Fruit fly (Drosophila melanogaster) whole organism, embryonic: ENCODE data around the gene unk.
A peak's percentile ranks its signal among the peaks of the same experiment; 100 is the strongest.

ENCODE experiments used
- ATbp ChIP-seq: fragments of 200-800 bp; sonication (Bioruptor generic); optimal IDR thresholded peaks from 2 replicates; lab custom pipeline; 2017; ENCODE audit warnings: missing biosample characterization, mild to moderate bottlenecking, missing genetic modification characterization, missing genetic modification reagents
- Bdp1 ChIP-seq: fragments of 200-800 bp; sonication (Bioruptor generic); optimal IDR thresholded peaks from 3 replicates; lab custom pipeline; 2016; ENCODE audit warnings: missing biosample characterization, missing genetic modification characterization
- CG10274 ChIP-seq: fragments of 200-800 bp; sonication (Bioruptor generic); optimal IDR thresholded peaks from 3 replicates; lab custom pipeline; 2017; ENCODE audit warnings: missing biosample characterization, mild to moderate bottlenecking, missing genetic modification characterization
- CG10321 ChIP-seq: fragments of 200-800 bp; sonication (Bioruptor generic); IDR thresholded peaks from 2 replicates; pipeline ENCODE4 v1.3.6; 2022; ENCODE audit warnings: missing biosample characterization, missing genetic modification characterization
- CG10431 ChIP-seq: fragments of 200-800 bp; sonication (Bioruptor generic); optimal IDR thresholded peaks from 3 replicates; lab custom pipeline; 2018; ENCODE audit warnings: missing biosample characterization, mild to moderate bottlenecking, missing genetic modification characterization
- CG11093 ChIP-seq: fragments of 200-800 bp; sonication (Bioruptor generic); IDR thresholded peaks from 3 replicates; pipeline ENCODE4 v1.3.6; 2022; ENCODE audit warnings: missing biosample characterization, missing genetic modification characterization
- CG13287 ChIP-seq: fragments of 200-800 bp; sonication (Bioruptor generic); IDR thresholded peaks from 2 replicates; pipeline ENCODE4 v1.3.6; 2022; ENCODE audit warnings: missing biosample characterization, missing genetic modification characterization; ENCODE audit not compliant: partially characterized antibody
- CG13624 ChIP-seq: fragments of 200-800 bp; sonication (Bioruptor generic); optimal IDR thresholded peaks from 2 replicates; lab custom pipeline; 2016; ENCODE audit warnings: missing biosample characterization, missing genetic modification characterization
- CG14965 ChIP-seq: fragments of 200-800 bp; sonication (Bioruptor generic); optimal IDR thresholded peaks from 2 replicates; lab custom pipeline; 2016; ENCODE audit warnings: missing biosample characterization, missing genetic modification characterization, borderline replicate concordance
- CG15073 ChIP-seq: fragments of 200-800 bp; sonication (Bioruptor generic); optimal IDR thresholded peaks from 2 replicates; lab custom pipeline; 2016; ENCODE audit warnings: missing biosample characterization, missing genetic modification characterization
- CG17328 ChIP-seq: fragments of 200-800 bp; sonication (Bioruptor generic); IDR thresholded peaks from 2 replicates; pipeline ENCODE4 v1.3.6; 2022; ENCODE audit warnings: missing biosample characterization, missing genetic modification characterization
- CG2678 ChIP-seq: fragments of 200-800 bp; sonication (Bioruptor generic); optimal IDR thresholded peaks from 3 replicates; lab custom pipeline; 2019; ENCODE audit warnings: missing biosample characterization, mild to moderate bottlenecking, missing genetic modification characterization, moderate library complexity
- CG2712 ChIP-seq: fragments of 200-800 bp; optimal IDR thresholded peaks from 3 replicates; lab custom pipeline; 2019; ENCODE audit warnings: missing biosample characterization, mild to moderate bottlenecking, missing genetic modification characterization, moderate library complexity
- CG2889 ChIP-seq: fragments of 200-800 bp; sonication (Bioruptor generic); IDR thresholded peaks from 3 replicates; pipeline ENCODE4 v1.3.6; 2022; ENCODE audit warnings: missing biosample characterization, missing genetic modification characterization
- CG31388 ChIP-seq: fragments of 200-800 bp; sonication (Bioruptor generic); optimal IDR thresholded peaks from 2 replicates; lab custom pipeline; 2016; ENCODE audit warnings: missing biosample characterization, missing genetic modification characterization
- CG32532 ChIP-seq: fragments of 200-800 bp; sonication (Bioruptor generic); IDR thresholded peaks from 2 replicates; pipeline ENCODE4 v1.3.6; 2022; ENCODE audit warnings: missing biosample characterization, missing genetic modification characterization
- CG34376 ChIP-seq: fragments of 200-800 bp; sonication (Bioruptor generic); optimal IDR thresholded peaks from 2 replicates; lab custom pipeline; 2018; ENCODE audit warnings: missing biosample characterization, mild to moderate bottlenecking, missing genetic modification characterization
- CG4404 ChIP-seq: fragments of 200-800 bp; sonication (Bioruptor generic); IDR thresholded peaks from 2 replicates; pipeline ENCODE4 v1.3.6; 2022; ENCODE audit warnings: missing biosample characterization, missing genetic modification characterization
- CG5245 ChIP-seq: fragments of 200-800 bp; sonication (Bioruptor generic); optimal IDR thresholded peaks from 3 replicates; lab custom pipeline; 2016; ENCODE audit warnings: missing biosample characterization, missing genetic modification characterization
- CG6683 ChIP-seq: fragments of 200-800 bp; sonication (Bioruptor generic); optimal IDR thresholded peaks from 2 replicates; lab custom pipeline; 2017; ENCODE audit warnings: missing biosample characterization, mild to moderate bottlenecking, missing genetic modification characterization, missing genetic modification reagents
- CG6689 ChIP-seq: fragments of 200-800 bp; sonication (Bioruptor generic); IDR thresholded peaks from 2 replicates; pipeline ENCODE4 v1.3.6; 2022; ENCODE audit warnings: missing biosample characterization, missing genetic modification characterization
- CG7745 ChIP-seq: fragments of 200-800 bp; sonication (Bioruptor generic); optimal IDR thresholded peaks from 2 replicates; lab custom pipeline; 2018; ENCODE audit warnings: missing biosample characterization, mild to moderate bottlenecking, missing genetic modification characterization, moderate library complexity
- CG7928 ChIP-seq: fragments of 200-800 bp; sonication (Bioruptor generic); optimal IDR thresholded peaks from 2 replicates; lab custom pipeline; 2017; ENCODE audit warnings: missing biosample characterization, mild to moderate bottlenecking, missing genetic modification characterization
- CG8765 ChIP-seq: fragments of 200-800 bp; sonication (Bioruptor generic); IDR thresholded peaks from 2 replicates; pipeline ENCODE4 v1.3.6; 2022; ENCODE audit warnings: missing biosample characterization, missing genetic modification characterization
- Ets65A ChIP-seq: fragments of 200-800 bp; sonication (Bioruptor generic); peaks from one replicate; lab custom pipeline; 2016; ENCODE audit warnings: missing biosample characterization, missing genetic modification characterization
- Fer1 ChIP-seq: fragments of 200-800 bp; sonication (Bioruptor generic); optimal IDR thresholded peaks from 2 replicates; lab custom pipeline; 2017; ENCODE audit warnings: missing biosample characterization, mild to moderate bottlenecking, missing genetic modification characterization
- Fer2 ChIP-seq: fragments of 200-800 bp; sonication (Bioruptor generic); optimal IDR thresholded peaks from 2 replicates; lab custom pipeline; 2018; ENCODE audit warnings: missing biosample characterization, mild to moderate bottlenecking, missing genetic modification characterization, moderate library complexity
- GATAe ChIP-seq: fragments of 200-800 bp; sonication (Bioruptor generic); conservative IDR thresholded peaks from 2 replicates; pipeline ENCODE4 v1.3.6; 2022; ENCODE audit warnings: missing biosample characterization, missing genetic modification characterization
- HLHmδ ChIP-seq: fragments of 200-800 bp; sonication (Bioruptor generic); optimal IDR thresholded peaks from 2 replicates; lab custom pipeline; 2018; ENCODE audit warnings: missing biosample characterization, mild to moderate bottlenecking, missing genetic modification characterization, moderate library complexity
- Hmx ChIP-seq: fragments of 200-800 bp; sonication (Bioruptor generic); optimal IDR thresholded peaks from 2 replicates; lab custom pipeline; 2016; ENCODE audit warnings: missing biosample characterization, missing genetic modification characterization
- Hr3 ChIP-seq: fragments of 200-800 bp; sonication (Bioruptor generic); optimal IDR thresholded peaks from 3 replicates; lab custom pipeline; 2016; ENCODE audit warnings: missing biosample characterization, missing genetic modification characterization
- Xbp1 ChIP-seq: fragments of 200-800 bp; sonication (Bioruptor generic); optimal IDR thresholded peaks from 3 replicates; lab custom pipeline; 2016; ENCODE audit warnings: missing biosample characterization, mild to moderate bottlenecking, missing genetic modification characterization
- bigmax ChIP-seq: fragments of 200-800 bp; sonication (Bioruptor generic); optimal IDR thresholded peaks from 2 replicates; lab custom pipeline; 2018; ENCODE audit warnings: missing biosample characterization, mild to moderate bottlenecking, missing genetic modification characterization
- bowl ChIP-seq: fragments of 200-800 bp; sonication (Bioruptor generic); IDR thresholded peaks from 2 replicates; pipeline ENCODE4 v1.3.6; 2022; ENCODE audit warnings: missing biosample characterization, missing genetic modification characterization
- crc ChIP-seq: fragments of 200-800 bp; sonication (Bioruptor generic); optimal IDR thresholded peaks from 2 replicates; lab custom pipeline; 2016; ENCODE audit warnings: missing biosample characterization, missing genetic modification characterization
- dm ChIP-seq: fragments of 200-800 bp; sonication (Bioruptor generic); optimal IDR thresholded peaks from 3 replicates; lab custom pipeline; 2016; ENCODE audit warnings: missing biosample characterization, missing genetic modification characterization
- dmrt11E ChIP-seq: fragments of 200-800 bp; sonication (Bioruptor generic); optimal IDR thresholded peaks from 3 replicates; lab custom pipeline; 2018; ENCODE audit warnings: missing biosample characterization, mild to moderate bottlenecking, missing genetic modification characterization, moderate library complexity
- fd3F ChIP-seq: fragments of 200-800 bp; sonication (Bioruptor generic); optimal IDR thresholded peaks from 2 replicates; lab custom pipeline; 2018; ENCODE audit warnings: missing biosample characterization, mild to moderate bottlenecking, missing genetic modification characterization, moderate library complexity
- gcm2 ChIP-seq: fragments of 200-800 bp; sonication (Bioruptor generic); optimal IDR thresholded peaks from 2 replicates; lab custom pipeline; 2016; ENCODE audit warnings: missing biosample characterization, missing genetic modification characterization
- jigr1 ChIP-seq: fragments of 200-800 bp; sonication (Bioruptor generic); IDR thresholded peaks from 3 replicates; pipeline ENCODE4 v1.3.6; 2022; ENCODE audit warnings: missing biosample characterization, missing genetic modification characterization
- knrl ChIP-seq: fragments of 200-800 bp; sonication (Bioruptor generic); IDR thresholded peaks from 3 replicates; pipeline ENCODE4 v1.3.6; 2022; ENCODE audit warnings: missing biosample characterization, missing genetic modification characterization; ENCODE audit not compliant: partially characterized antibody
- mam ChIP-seq: fragments of 200-800 bp; sonication (Bioruptor generic); optimal IDR thresholded peaks from 3 replicates; lab custom pipeline; 2016; ENCODE audit warnings: missing biosample characterization, missing genetic modification characterization
- ranshi ChIP-seq: fragments of 200-800 bp; sonication (Bioruptor generic); IDR thresholded peaks from 2 replicates; pipeline ENCODE4 v1.3.6; 2022; ENCODE audit warnings: missing biosample characterization, missing genetic modification characterization
- scrt ChIP-seq: fragments of 200-800 bp; sonication (Bioruptor generic); optimal IDR thresholded peaks from 2 replicates; lab custom pipeline; 2018; ENCODE audit warnings: missing biosample characterization, mild to moderate bottlenecking, missing genetic modification characterization, moderate library complexity
- sim ChIP-seq: fragments of 200-800 bp; sonication (Bioruptor generic); IDR thresholded peaks from 2 replicates; pipeline ENCODE4 v1.3.6; 2022; ENCODE audit warnings: missing biosample characterization, missing genetic modification characterization
- so ChIP-seq: fragments of 200-800 bp; sonication (Bioruptor generic); IDR thresholded peaks from 3 replicates; pipeline ENCODE4 v1.3.6; 2022; ENCODE audit warnings: missing biosample characterization, missing genetic modification characterization
- sob ChIP-seq: fragments of 200-800 bp; sonication (Bioruptor generic); IDR thresholded peaks from 2 replicates; pipeline ENCODE4 v1.3.6; 2022; ENCODE audit warnings: missing biosample characterization, missing genetic modification characterization
- sr ChIP-seq: fragments of 200-800 bp; sonication (Bioruptor generic); IDR thresholded peaks from 3 replicates; pipeline ENCODE4 v1.3.6; 2022; ENCODE audit warnings: missing biosample characterization, missing genetic modification characterization
- tap ChIP-seq: fragments of 200-800 bp; optimal IDR thresholded peaks from 3 replicates; lab custom pipeline; 2019; ENCODE audit warnings: missing biosample characterization, mild to moderate bottlenecking, missing genetic modification characterization, moderate library complexity
- toy ChIP-seq: fragments of 200-800 bp; sonication (Bioruptor generic); IDR thresholded peaks from 2 replicates; pipeline ENCODE4 v1.3.6; 2022; ENCODE audit warnings: missing biosample characterization, missing genetic modification characterization
- trh ChIP-seq: fragments of 200-800 bp; sonication (Bioruptor generic); optimal IDR thresholded peaks from 2 replicates; lab custom pipeline; 2016; ENCODE audit warnings: missing biosample characterization, missing genetic modification characterization

unk gene

dm6 chr3R:23112680-23113362 lies 44.8 kb downstream of the unk start, which contains the start of gene Cow (continued):
- TF ChIP-seq CG32532 (GFP tag; lab: Robert Waterston, UW) (peak; percentile 78), tap (tag; lab: Kevin White, UChicago) (peak; percentile 2), GATAe (GFP tag; lab: Robert Waterston, UW) (no peak), CG2712 (peak; percentile 44), CG5245 (peak; percentile 4), so (peak; percentile 70; the same call in 1 of the 3 replicates), gcm2 (peak; percentile 26), dm (GFP tag; lab: Kevin White, UChicago) (no peak), CG34376 (GFP tag; lab: Kevin White, UChicago) (peak; percentile 59), ranshi (peak; percentile 51; the same call in 1 of the 2 replicates), CG10431 (no peak), trh (GFP tag; lab: Kevin White, UChicago) (peak; percentile 13), CG2678 (tag; lab: Kevin White, UChicago) (peak; percentile 81), dmrt11E (no peak), Bdp1 (GFP tag; lab: Kevin White, UChicago) (peak; percentile 42), sim (GFP tag; lab: Robert Waterston, UW) (no peak), crc (GFP tag; lab: Kevin White, UChicago) (peak; percentile 31), CG31388 (GFP tag; lab: Kevin White, UChicago) (no peak), CG4404 (no peak; the same call in 1 of the 2 replicates), CG13624 (GFP tag; lab: Kevin White, UChicago) (peak; percentile 54), CG14965 (GFP tag; lab: Kevin White, UChicago) (no peak), Hmx (no peak), bowl (no peak), Xbp1 (peak; percentile 57), Fer1 (GFP tag; lab: Kevin White, UChicago) (peak; percentile 86), CG15073 (GFP tag; lab: Kevin White, UChicago) (no peak), ATbp (GFP tag; lab: Kevin White, UChicago) (peak; percentile 45), CG17328 (GFP tag; lab: Robert Waterston, UW) (peak; percentile 55; the same call in 1 of the 2 replicates), bigmax (no peak), CG10274 (GFP tag; lab: Kevin White, UChicago) (no peak), fd3F (peak; percentile 48), toy (0 out of 2 replicates have a peak, but pooled peaks have one; percentile 34), CG8765 (GFP tag; lab: Robert Waterston, UW) (no peak), CG6689 (GFP tag; lab: Robert Waterston, UW) (no peak), CG7745 (no peak), sr (GFP tag; lab: Robert Waterston, UW) (no peak), knrl (GFP tag; lab: Robert Waterston, UW) (no peak), Hr3 (GFP tag; lab: Kevin White, UChicago) (peak; percentile 49), mam (GFP tag; lab: Kevin White, UChicago) (peak; percentile 69), HLHmδ (GFP tag; lab: Kevin White, UChicago) (no peak), sob (GFP tag; lab: Robert Waterston, UW) (peak; percentile 72), CG2889 (GFP tag; lab: Robert Waterston, UW) (no peak; the same call in 2 of the 3 replicates), scrt (GFP tag; lab: Kevin White, UChicago) (peak; percentile 73), CG10321 (no peak), CG7928 (no peak), jigr1 (no peak), Fer2 (tag; lab: Kevin White, UChicago) (peak; percentile 27), CG11093 (GFP tag; lab: Robert Waterston, UW) (no peak), Ets65A (peak; percentile 92), CG13287 (no peak), CG6683 (GFP tag; lab: Kevin White, UChicago) (peak; percentile 80)
